Worm (Caenorhabditis elegans): Measurements from ENCODE around the gene mix-1.

The mix-1 gene

DNA sequence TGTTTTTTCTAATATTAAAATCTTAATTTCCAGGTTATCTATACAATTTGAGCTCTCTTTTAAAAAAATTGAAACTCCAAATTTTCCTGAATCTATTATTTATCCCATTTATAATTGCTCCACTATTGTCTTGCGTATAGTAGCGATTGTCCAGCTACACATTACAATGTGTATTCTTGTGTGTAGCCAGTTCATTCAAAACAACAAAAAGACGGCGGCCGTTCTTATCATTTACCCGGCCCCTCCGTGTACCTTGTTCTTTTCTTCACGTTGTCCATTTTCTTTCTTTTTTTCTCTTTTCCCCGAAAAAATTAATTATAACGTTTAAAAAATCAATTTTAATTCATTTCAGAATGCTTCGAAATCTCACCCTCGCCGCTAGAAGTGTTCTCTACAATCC lies 3.4 kb upstream of the mix-1 start, which contains the start of gene ech-4:
TSS of gene ech-4 (plus strand) at position 353 of the 400 bp plus-strand sequence.
- TF ChIP-seq syd-9 (tag; optimal IDR thresholded peaks at IDR 0.05) (no peak), pha-4 (tag; optimal IDR thresholded peaks at IDR 0.05) (no peak), elt-4 (tag; optimal IDR thresholded peaks at IDR 0.05) (no peak), nfya-1 (tag; optimal IDR thresholded peaks at IDR 0.05) (no peak), fkh-10 (GFP tag; optimal IDR thresholded peaks at IDR 0.05) (no peak), elt-2 (tag; optimal IDR thresholded peaks at IDR 0.05) (no peak)

DNA sequence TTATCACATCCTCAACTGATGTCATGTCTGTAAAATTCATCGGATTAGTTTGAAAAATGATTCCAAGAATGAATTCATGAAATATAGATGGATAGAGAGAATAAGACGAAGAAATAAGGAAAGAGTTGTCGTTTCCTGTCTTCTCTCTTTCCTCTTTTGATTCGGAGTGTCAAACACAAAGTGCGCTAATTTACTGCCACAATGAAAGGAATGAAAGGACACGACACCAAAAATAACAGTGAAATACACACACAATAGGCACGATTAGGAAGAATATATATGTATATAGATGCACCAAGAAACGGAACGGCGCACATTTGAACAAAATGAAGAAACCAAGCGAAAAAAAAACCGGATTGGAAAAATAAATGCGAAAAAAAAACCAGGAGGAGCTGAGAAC lies 5.0 kb downstream of the mix-1 start, which contains the start of gene VM106R.1:
TSS of gene VM106R.1 (minus strand) at position 101 of the 400 bp plus-strand sequence.
- TF ChIP-seq sdc-2 (tag; optimal IDR thresholded peaks at IDR 0.05) (no peak), tbx-2 (tag; optimal IDR thresholded peaks at IDR 0.05) (no peak), hlh-6 (tag; optimal IDR thresholded peaks at IDR 0.05) (no peak), madf-2 (tag; optimal IDR thresholded peaks at IDR 0.05) (no peak), pha-4 (tag; optimal IDR thresholded peaks at IDR 0.05) (no peak), odd-2 (tag; optimal IDR thresholded peaks at IDR 0.05) (no peak), nhr-232 (tag; optimal IDR thresholded peaks at IDR 0.05) (no peak), pha-2 (tag; optimal IDR thresholded peaks at IDR 0.05) (no peak), ztf-16 (tag; optimal IDR thresholded peaks at IDR 0.05) (no peak), hlh-13 (GFP tag; optimal IDR thresholded peaks at IDR 0.05) (no peak), ceh-48 (tag; optimal IDR thresholded peaks at IDR 0.05) (no peak), unc-3 (GFP tag; conservative IDR thresholded peaks at IDR 0.05) (no peak), unc-3 (tag; optimal IDR thresholded peaks at IDR 0.05) (no peak), dve-1 (tag; optimal IDR thresholded peaks at IDR 0.05) (no peak), K09A11.1 (tag; optimal IDR thresholded peaks at IDR 0.05; ENCODE audit: insufficient read depth) (no peak), ceh-45 (GFP tag; IDR thresholded peaks at IDR 0.05) (no peak), sox-2 (GFP tag; IDR thresholded peaks at IDR 0.05) (no peak), ceh-34 (tag; optimal IDR thresholded peaks at IDR 0.05) (no peak), rnt-1 (tag; optimal IDR thresholded peaks at IDR 0.05) (no peak), pqm-1 (tag; optimal IDR thresholded peaks at IDR 0.05) (no peak), F13H6.1 (tag; optimal IDR thresholded peaks at IDR 0.05) (no peak)

DNA sequence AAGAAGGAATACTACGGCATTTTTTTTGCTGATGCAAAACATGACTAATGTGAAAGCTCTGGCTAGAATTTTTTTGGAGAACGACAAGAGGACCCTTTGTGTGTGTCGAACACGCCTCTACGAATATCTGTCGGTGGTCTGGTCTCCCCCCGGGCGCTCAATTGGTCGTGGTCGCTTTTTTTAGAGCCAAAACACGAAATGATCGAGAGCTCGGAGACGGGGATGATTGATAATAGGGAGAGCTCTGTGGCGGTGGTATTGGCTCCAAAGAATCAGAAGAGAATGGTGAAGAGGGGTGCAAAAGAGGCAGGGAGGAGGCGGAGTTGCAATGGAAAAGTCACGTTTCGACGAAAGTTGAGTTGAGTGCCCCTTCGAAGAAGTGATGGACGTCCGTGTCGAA lies 5.5 kb downstream of the mix-1 start:
- TF ChIP-seq nfya-1 (tag; optimal IDR thresholded peaks at IDR 0.05) = no peak
- no peak for TF ChIP-seq tbx-7 (tag; optimal IDR thresholded peaks at IDR 0.05)

DNA sequence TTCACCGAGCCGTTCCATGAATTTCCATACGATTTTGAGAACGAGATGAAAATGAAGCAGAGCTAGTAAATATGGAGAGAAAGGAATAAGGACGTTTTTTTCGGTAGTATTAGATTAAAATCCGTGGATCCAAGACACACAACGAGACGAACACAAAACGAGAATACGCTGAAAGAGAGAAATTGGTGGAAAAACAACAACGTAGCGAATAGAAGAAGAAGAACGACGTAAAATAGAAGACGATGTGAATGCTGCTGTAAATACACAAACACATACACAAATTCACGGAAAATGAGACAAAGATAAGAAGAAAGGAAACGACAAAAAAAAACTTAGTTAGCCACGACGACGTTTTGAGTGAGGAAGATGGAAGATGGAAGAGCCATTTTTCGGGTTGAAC lies 10.7 kb downstream of the mix-1 start:
- TF ChIP-seq gmeb-2 (tag; optimal IDR thresholded peaks at IDR 0.05) = no peak
- TF ChIP-seq K09A11.1 (tag; optimal IDR thresholded peaks at IDR 0.05; ENCODE audit: insufficient read depth) = no peak
- TF ChIP-seq elt-4 (tag; optimal IDR thresholded peaks at IDR 0.05) = no peak
- TF ChIP-seq madf-2 (tag; optimal IDR thresholded peaks at IDR 0.05) = no peak
- TF ChIP-seq eyg-1 (tag; optimal IDR thresholded peaks at IDR 0.05) = no peak
- no peak for TF ChIP-seq unc-86 (tag; optimal IDR thresholded peaks at IDR 0.05)
- no peak for TF ChIP-seq syd-9 (tag; optimal IDR thresholded peaks at IDR 0.05)
- no peak for TF ChIP-seq elt-2 (tag; optimal IDR thresholded peaks at IDR 0.05)
- no peak for TF ChIP-seq fkh-6 (tag; optimal IDR thresholded peaks at IDR 0.05)
- no peak for TF ChIP-seq C08G9.2 (tag; optimal IDR thresholded peaks at IDR 0.05)
- TF ChIP-seq Y22D7AL.16 (tag; optimal IDR thresholded peaks at IDR 0.05) = no peak
- no peak for TF ChIP-seq unc-42 (tag; optimal IDR thresholded peaks at IDR 0.05)
- no peak for TF ChIP-seq pag-3 (tag; optimal IDR thresholded peaks at IDR 0.05; ENCODE audit: borderline replicate concordance)
- no peak for TF ChIP-seq ceh-48 (tag; optimal IDR thresholded peaks at IDR 0.05)
- no peak for TF ChIP-seq ets-4 (tag; optimal IDR thresholded peaks at IDR 0.05)
- TF ChIP-seq lim-6 (tag; optimal IDR thresholded peaks at IDR 0.05) = no peak
- TF ChIP-seq sdc-2 (tag; optimal IDR thresholded peaks at IDR 0.05) = no peak
